Fruit fly (Drosophila melanogaster): ENCODE data around the gene LSm7.

- TF ChIP-seq Abd-B (GFP tag; optimal IDR thresholded peaks at IDR 0.05) (no peak), tai (GFP tag; optimal IDR thresholded peaks at IDR 0.05) (no peak)
Observed at dm6 chr2L:16731799-16732198, 11.1 kb downstream of the LSm7 start, which contains the start of gene Prosbeta4.
